Worm (Caenorhabditis elegans): ENCODE data around the gene ptr-19.

The ptr-19 gene

ce11 chrIII:10816045-10816444 is 34.4 kb downstream of the ptr-19 start (continued):
- TF ChIP-seq lin-14 (GFP tag; optimal IDR thresholded peaks at IDR 0.05) (peak; percentile 87), egl-13 (tag; optimal IDR thresholded peaks at IDR 0.05) (no peak), nhr-20 (tag; optimal IDR thresholded peaks at IDR 0.05) (peak; percentile 48), nhr-19 (GFP tag; conservative IDR thresholded peaks at IDR 0.05) (peak; percentile 61), rnt-1 (tag; optimal IDR thresholded peaks at IDR 0.05) (peak; percentile 60), swsn-7 (tag; optimal IDR thresholded peaks at IDR 0.05) (peak; percentile 31), lin-35 (GFP tag; optimal IDR thresholded peaks at IDR 0.05) (peak in 1 of 2 experiments; percentile 29), xbp-1 (tag; optimal IDR thresholded peaks at IDR 0.05) (no peak), pag-3 (tag; optimal IDR thresholded peaks at IDR 0.05; ENCODE audit: borderline replicate concordance, insufficient read depth) (peak; percentile 90), isw-1 (GFP tag; IDR thresholded peaks at IDR 0.05) (no peak), dpl-1 (GFP tag; optimal IDR thresholded peaks at IDR 0.05) (peak in 1 of 3 experiments; percentile 8), lir-3 (tag; optimal IDR thresholded peaks at IDR 0.05; ENCODE audit: poor library complexity) (peak; percentile 4), ztf-4 (tag; optimal IDR thresholded peaks at IDR 0.05) (peak; percentile 46)

ce11 chrIII:10816800-10817418 is 35.3 kb downstream of the ptr-19 start, which contains the start of gene sca-1:
TSS of gene sca-1 (minus strand) at chrIII:10816850.
- no peak for TF ChIP-seq pax-3 (tag; optimal IDR thresholded peaks at IDR 0.05)
- TF ChIP-seq unc-130 (tag; optimal IDR thresholded peaks at IDR 0.05), result no peak
- no peak for TF ChIP-seq elt-3 (tag; optimal IDR thresholded peaks at IDR 0.05)
- no peak for TF ChIP-seq ceh-88 (GFP tag; IDR thresholded peaks at IDR 0.05)
- no peak for TF ChIP-seq hlh-17 (GFP tag; optimal IDR thresholded peaks at IDR 0.05; ENCODE audit: borderline replicate concordance)
- peak; percentile 63 for TF ChIP-seq rnt-1 (tag; optimal IDR thresholded peaks at IDR 0.05)
- TF ChIP-seq nhr-28 (tag; optimal IDR thresholded peaks at IDR 0.05), result no peak
- peak in 1 of 2 experiments; percentile 3 for TF ChIP-seq ztf-11 (tag; optimal IDR thresholded peaks at IDR 0.05)
- no peak for TF ChIP-seq mab-9 (GFP tag; IDR thresholded peaks at IDR 0.05)
- no peak for TF ChIP-seq zip-4 (GFP tag; optimal IDR thresholded peaks at IDR 0.05)
- TF ChIP-seq nhr-20 (tag; optimal IDR thresholded peaks at IDR 0.05), result peak; percentile 52
- TF ChIP-seq zag-1 (tag; optimal IDR thresholded peaks at IDR 0.05), result no peak
- TF ChIP-seq nhr-85 (tag), result no peak
- no peak for TF ChIP-seq unc-62 (GFP tag; optimal IDR thresholded peaks at IDR 0.05)
- TF ChIP-seq isw-1 (GFP tag; IDR thresholded peaks at IDR 0.05), result no peak
- no peak for TF ChIP-seq fkh-8 (tag; optimal IDR thresholded peaks at IDR 0.05)
- no peak for TF ChIP-seq Y116A8C.19 (tag; optimal IDR thresholded peaks at IDR 0.05; ENCODE audit: borderline replicate concordance)
- TF ChIP-seq nhr-84 (tag; optimal IDR thresholded peaks at IDR 0.05), result no peak
- no peak for TF ChIP-seq fkh-10 (GFP tag; optimal IDR thresholded peaks at IDR 0.05)
- TF ChIP-seq swsn-7 (tag; optimal IDR thresholded peaks at IDR 0.05), result peak; percentile 21
- no peak for TF ChIP-seq aha-1 (tag; optimal IDR thresholded peaks at IDR 0.05)
- no peak for TF ChIP-seq lin-15B (tag; optimal IDR thresholded peaks at IDR 0.05)
- no peak for TF ChIP-seq lin-13 (GFP tag; optimal IDR thresholded peaks at IDR 0.05)
- TF ChIP-seq efl-1 (optimal IDR thresholded peaks at IDR 0.05), result no peak
- peak in 1 of 2 experiments; percentile 90 for TF ChIP-seq efl-1 (GFP tag; optimal IDR thresholded peaks at IDR 0.05 in 1 of 2)
- TF ChIP-seq jun-1 (tag; optimal IDR thresholded peaks at IDR 0.05), result no peak
- TF ChIP-seq egl-13 (tag; optimal IDR thresholded peaks at IDR 0.05), result no peak
- peak; percentile 86 for TF ChIP-seq pag-3 (tag; optimal IDR thresholded peaks at IDR 0.05; ENCODE audit: borderline replicate concordance, insufficient read depth)
- TF ChIP-seq nhr-19 (GFP tag; conservative IDR thresholded peaks at IDR 0.05), result peak; percentile 44
- TF ChIP-seq nhr-12 (tag; optimal IDR thresholded peaks at IDR 0.05), result no peak
- TF ChIP-seq nhr-76 (tag; optimal IDR thresholded peaks at IDR 0.05), result no peak
- TF ChIP-seq pqm-1 (tag; optimal IDR thresholded peaks at IDR 0.05), result no peak
- TF ChIP-seq ceh-8 (GFP tag; optimal IDR thresholded peaks at IDR 0.05), result no peak
- TF ChIP-seq egl-27 (tag; optimal IDR thresholded peaks at IDR 0.05), result no peak
- no peak for TF ChIP-seq skn-1 (tag; optimal IDR thresholded peaks at IDR 0.05)
- TF ChIP-seq nhr-77 (tag; optimal IDR thresholded peaks at IDR 0.05), result no peak
- TF ChIP-seq lin-14 (GFP tag; optimal IDR thresholded peaks at IDR 0.05), result peak; percentile 75
- no peak for TF ChIP-seq C04F5.9 (tag; optimal IDR thresholded peaks at IDR 0.05)
- TF ChIP-seq vab-15 (tag; optimal IDR thresholded peaks at IDR 0.05), result no peak
- peak; percentile 17 for TF ChIP-seq tbx-2 (tag; optimal IDR thresholded peaks at IDR 0.05)
- no peak for TF ChIP-seq alr-1 (tag; optimal IDR thresholded peaks at IDR 0.05; ENCODE audit: borderline replicate concordance)
- no peak for TF ChIP-seq elt-2 (tag; optimal IDR thresholded peaks at IDR 0.05)
- no peak for TF ChIP-seq xbp-1 (tag; optimal IDR thresholded peaks at IDR 0.05)
- TF ChIP-seq hlh-4 (tag; optimal IDR thresholded peaks at IDR 0.05), result no peak
- TF ChIP-seq ztf-4 (tag; optimal IDR thresholded peaks at IDR 0.05), result peak; percentile 53
